Worm (Caenorhabditis elegans): Measurements from ENCODE around the gene str-77.

- TF ChIP-seq ceh-27 (GFP tag; optimal IDR thresholded peaks at IDR 0.05), result no peak
- TF ChIP-seq ama-1 (optimal IDR thresholded peaks at IDR 0.05), result no peak
- TF ChIP-seq ama-1 (GFP tag; optimal IDR thresholded peaks at IDR 0.05), result no peak
- TF ChIP-seq unc-130 (GFP tag; optimal IDR thresholded peaks at IDR 0.05), result no peak
- no peak for TF ChIP-seq tbx-9 (tag; optimal IDR thresholded peaks at IDR 0.05; ENCODE audit: borderline replicate concordance)
- TF ChIP-seq Y95B8A.8 (GFP tag; IDR thresholded peaks at IDR 0.05), result no peak
- TF ChIP-seq madf-10 (tag; optimal IDR thresholded peaks at IDR 0.05), result no peak
- no peak for TF ChIP-seq dpl-1 (GFP tag; optimal IDR thresholded peaks at IDR 0.05)
- TF ChIP-seq F39B2.1 (GFP tag; IDR thresholded peaks at IDR 0.05), result no peak
- no peak for TF ChIP-seq F23B12.7 (tag; optimal IDR thresholded peaks at IDR 0.05; ENCODE audit: insufficient read depth)
- no peak for TF ChIP-seq akir-1 (GFP tag; optimal IDR thresholded peaks at IDR 0.05)
- no peak for TF ChIP-seq chd-7 (tag; optimal IDR thresholded peaks at IDR 0.05)
Measured at ce11 chrV:17699097-17699496, 19.6 kb upstream of the str-77 start, which contains the start of gene Y26G10.4.

All from whole organism, young adult.